Fruit fly (Drosophila melanogaster) S2 (cell line): ENCODE data around the gene h-cup.

Source experiments
- CG8478 ChIP-seq: fragments of >200 bp; optimal IDR thresholded peaks from 2 replicates; lab custom pipeline; 2018
- CTCF ChIP-seq, 2 experiments: fragments of >200 bp; optimal IDR thresholded peaks; 2 replicates each; lab custom pipeline; 2018

DNA sequence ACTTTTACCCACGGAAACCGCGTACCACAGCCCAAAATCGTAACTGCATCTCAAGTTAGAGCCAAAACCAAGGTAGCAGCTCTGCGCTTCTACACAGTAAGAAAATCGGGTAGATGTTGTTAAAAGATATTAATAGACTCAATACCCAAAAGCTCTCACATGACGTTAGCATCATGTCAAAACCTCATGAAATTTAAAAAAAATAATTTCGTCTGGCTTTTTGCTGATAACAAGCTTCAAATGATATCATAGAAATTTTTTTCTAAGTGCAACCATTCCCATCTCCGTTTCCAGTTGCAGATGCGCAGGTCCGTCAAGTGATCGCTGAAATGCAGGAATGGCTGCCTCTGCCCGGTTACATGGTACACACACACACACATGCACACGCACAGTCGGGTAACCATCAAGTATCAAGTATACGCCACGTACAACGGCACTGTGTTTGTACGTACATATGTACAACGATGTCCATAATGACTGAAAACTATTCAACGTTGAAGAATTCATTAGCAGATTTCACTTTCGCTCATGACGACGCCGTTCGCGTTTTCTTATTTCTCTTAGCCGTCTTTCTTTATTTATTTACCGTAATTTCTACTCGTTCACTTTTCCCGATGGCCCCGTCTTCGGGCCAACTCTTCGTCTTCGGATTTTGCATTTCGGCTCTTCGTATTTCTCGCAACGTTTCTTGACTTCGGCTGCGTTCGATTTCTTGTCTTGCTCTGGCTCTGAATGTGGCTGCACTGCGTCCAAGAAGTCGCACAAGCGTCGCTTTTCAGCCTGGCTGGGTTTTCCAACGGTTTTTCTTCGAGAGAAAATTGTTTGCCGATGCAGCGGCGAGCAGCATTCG lies 43.1 kb upstream of the h-cup start:
- no peak for TF ChIP-seq CTCF (optimal IDR thresholded peaks at IDR 0.05; lab: Kevin White, UChicago)
- TF ChIP-seq CG8478 (lab: Kevin White, UChicago), result no peak
